Fruit fly (Drosophila melanogaster) whole organism, embryonic: ENCODE data around the gene Cpr76Bc.

Source experiments
- Awh ChIP-seq: fragments of 200-800 bp; sonication (Bioruptor generic); IDR thresholded peaks from 2 replicates; pipeline ENCODE4, ENCODE4 v1.3.6; 2022; ENCODE audit warnings: missing biosample characterization, missing genetic modification characterization
- Bgb ChIP-seq: fragments of 200-800 bp; sonication (Bioruptor generic); IDR thresholded peaks from 2 replicates; pipeline ENCODE4 v1.3.6; 2022; ENCODE audit warnings: missing biosample characterization, missing genetic modification characterization; ENCODE audit not compliant: partially characterized antibody
- Blimp-1 ChIP-seq: fragments of 200-800 bp; sonication (Bioruptor generic); optimal IDR thresholded peaks from 3 replicates; lab custom pipeline; 2018; ENCODE audit warnings: missing biosample characterization, missing genetic modification characterization, mild to moderate bottlenecking, moderate library complexity, missing genetic modification reagents
- CG10366 ChIP-seq: fragments of 200-800 bp; sonication (Bioruptor generic); IDR thresholded peaks from 2 replicates; pipeline ENCODE4 v1.3.6; 2022; ENCODE audit warnings: missing biosample characterization, missing genetic modification characterization
- CG10543 ChIP-seq: fragments of 200-800 bp; sonication (Bioruptor generic); optimal IDR thresholded peaks from 3 replicates; lab custom pipeline; 2017; ENCODE audit warnings: missing biosample characterization, mild to moderate bottlenecking, missing genetic modification characterization, moderate library complexity
- CG12769 ChIP-seq: fragments of 200-800 bp; sonication (Bioruptor generic); optimal IDR thresholded peaks from 2 replicates; lab custom pipeline; 2019; ENCODE audit warnings: missing biosample characterization, mild to moderate bottlenecking, missing genetic modification characterization, moderate library complexity
- CG13894 ChIP-seq: fragments of 200-800 bp; sonication (Bioruptor generic); optimal IDR thresholded peaks from 3 replicates; lab custom pipeline; 2018; ENCODE audit warnings: missing biosample characterization, mild to moderate bottlenecking, missing genetic modification characterization, moderate library complexity
- CG1529 ChIP-seq: fragments of 200-800 bp; sonication (Bioruptor generic); optimal IDR thresholded peaks from 3 replicates; lab custom pipeline; 2018; ENCODE audit warnings: missing biosample characterization, missing genetic modification characterization
- CG1603 ChIP-seq: fragments of 200-800 bp; sonication (Bioruptor generic); optimal IDR thresholded peaks from 2 replicates; lab custom pipeline; 2019; ENCODE audit warnings: missing biosample characterization, mild to moderate bottlenecking, missing genetic modification characterization, moderate library complexity
- CG18011 ChIP-seq: fragments of 200-800 bp; sonication (Bioruptor generic); optimal IDR thresholded peaks from 2 replicates; lab custom pipeline; 2017; ENCODE audit warnings: missing biosample characterization, missing genetic modification characterization, mild to moderate bottlenecking, moderate library complexity, missing genotype
- CG2199 ChIP-seq: fragments of 200-800 bp; sonication (Bioruptor generic); IDR thresholded peaks from 3 replicates; pipeline ENCODE4 v1.3.6; 2022; ENCODE audit warnings: missing biosample characterization, missing genetic modification characterization
- CG42726 ChIP-seq: fragments of 200-800 bp; sonication (Bioruptor generic); IDR thresholded peaks from 2 replicates; pipeline ENCODE4 v1.3.6; 2022; ENCODE audit warnings: missing biosample characterization, missing genetic modification characterization; ENCODE audit not compliant: partially characterized antibody
- CG4404 ChIP-seq: fragments of 200-800 bp; sonication (Bioruptor generic); IDR thresholded peaks from 2 replicates; pipeline ENCODE4 v1.3.6; 2022; ENCODE audit warnings: missing biosample characterization, missing genetic modification characterization
- CG6175 ChIP-seq: fragments of 200-800 bp; sonication (Bioruptor generic); IDR thresholded peaks from 3 replicates; pipeline ENCODE4 v1.3.6; 2022; ENCODE audit warnings: missing biosample characterization, missing genetic modification characterization
- CG7372 ChIP-seq: fragments of 200-800 bp; sonication (Bioruptor generic); IDR thresholded peaks from 2 replicates; pipeline ENCODE4 v1.3.6; 2022; ENCODE audit warnings: missing biosample characterization, missing genetic modification characterization
- CG7987 ChIP-seq: fragments of 200-800 bp; sonication (Bioruptor generic); optimal IDR thresholded peaks from 2 replicates; lab custom pipeline; 2018; ENCODE audit warnings: missing biosample characterization, mild to moderate bottlenecking, missing genetic modification characterization, moderate library complexity
- CTCF ChIP-seq: fragments of 200-800 bp; sonication (Bioruptor generic); optimal IDR thresholded peaks from 2 replicates; lab custom pipeline; 2017; ENCODE audit warnings: missing biosample characterization, mild to moderate bottlenecking, missing genetic modification characterization, moderate library complexity
- D ChIP-seq, 2 experiments: fragments of 200-800 bp in 1 of 2; fragments of >200 bp in 1 of 2; sonication (Bioruptor generic) in 1 of 2; optimal IDR thresholded peaks; 2 replicates in 1 of 2; 3 replicates in 1 of 2; lab custom pipeline; 2017; ENCODE audit warnings: mild to moderate bottlenecking in 1 of 2, missing biosample characterization in 1 of 2, missing genetic modification characterization in 1 of 2, missing genetic modification reagents in 1 of 2
- Dbx ChIP-seq: fragments of 200-800 bp; sonication (Bioruptor generic); IDR thresholded peaks from 3 replicates; pipeline ENCODE4 v1.3.6; 2022; ENCODE audit warnings: missing biosample characterization, missing genetic modification characterization
- Deaf1 ChIP-seq: fragments of 200-800 bp; optimal IDR thresholded peaks from 3 replicates; lab custom pipeline; 2019; ENCODE audit warnings: missing biosample characterization, mild to moderate bottlenecking, missing genetic modification characterization, moderate library complexity
- Ets65A ChIP-seq: fragments of 200-800 bp; sonication (Bioruptor generic); peaks from one replicate; lab custom pipeline; 2016; ENCODE audit warnings: missing biosample characterization, missing genetic modification characterization
- Hmr ChIP-seq: fragments of 200-800 bp; sonication (Bioruptor generic); optimal IDR thresholded peaks from 3 replicates; lab custom pipeline; 2017; ENCODE audit warnings: mild to moderate bottlenecking, missing biosample characterization, missing genetic modification reagents, missing genetic modification characterization
- Lhr ChIP-seq: fragments of 200-800 bp; sonication (Bioruptor generic); optimal IDR thresholded peaks from 3 replicates; lab custom pipeline; 2017; ENCODE audit warnings: mild to moderate bottlenecking, missing biosample characterization, missing genetic modification reagents, missing genetic modification characterization
- Med ChIP-seq: fragments of 200-800 bp; sonication (Bioruptor generic); peaks from one replicate; lab custom pipeline; 2016; ENCODE audit warnings: missing biosample characterization, missing genetic modification characterization, mild to moderate bottlenecking, inconsistent platforms, moderate library complexity
- Nf-YB ChIP-seq: fragments of 200-800 bp; sonication (Bioruptor generic); optimal IDR thresholded peaks from 3 replicates; lab custom pipeline; 2019; ENCODE audit warnings: missing biosample characterization, mild to moderate bottlenecking, missing genetic modification characterization, moderate library complexity
- Pdp1 ChIP-seq, 2 experiments: fragments of 200-800 bp; sonication (Bioruptor generic); optimal IDR thresholded peaks; 3 replicates each; lab custom pipeline; 2016; ENCODE audit warnings: missing biosample characterization in 2 of 2, missing genetic modification characterization in 2 of 2, mild to moderate bottlenecking in 1 of 2, moderate library complexity in 1 of 2
- Taf1 ChIP-seq: fragments of 200-800 bp; sonication (Bioruptor generic); IDR thresholded peaks from 2 replicates; pipeline ENCODE4 v1.3.6; 2022; ENCODE audit warnings: missing biosample characterization, missing genetic modification characterization
- Usf ChIP-seq: fragments of 200-800 bp; sonication (Bioruptor generic); optimal IDR thresholded peaks from 2 replicates; lab custom pipeline; 2017; ENCODE audit warnings: missing genotype, missing biosample characterization, missing genetic modification characterization
- abd-A ChIP-seq: fragments of 200-800 bp; sonication (Bioruptor generic); optimal IDR thresholded peaks from 3 replicates; lab custom pipeline; 2019; ENCODE audit warnings: missing biosample characterization, mild to moderate bottlenecking, missing genetic modification characterization, moderate library complexity
- amos ChIP-seq: fragments of 200-800 bp; sonication (Bioruptor generic); IDR thresholded peaks from 2 replicates; pipeline ENCODE4 v1.3.6; 2022; ENCODE audit warnings: missing biosample characterization, missing genetic modification characterization; ENCODE audit not compliant: partially characterized antibody
- ara ChIP-seq: fragments of 200-800 bp; sonication (Bioruptor generic); IDR thresholded peaks from 2 replicates; pipeline ENCODE4 v1.3.6; 2022; ENCODE audit warnings: missing biosample characterization, missing genetic modification characterization
- chinmo ChIP-seq: fragments of 200-800 bp; sonication (Bioruptor generic); IDR thresholded peaks from 4 replicates; pipeline ENCODE4 v1.3.6; 2022; ENCODE audit warnings: missing biosample characterization, missing genetic modification characterization; ENCODE audit not compliant: partially characterized antibody
- eve ChIP-seq, 2 experiments: fragments of >200 bp; optimal IDR thresholded peaks; 2 replicates each; lab custom pipeline; 2017; ENCODE audit warnings: missing biosample characterization in 2 of 2, missing genetic modification characterization in 2 of 2
- exex ChIP-seq: fragments of 200-800 bp; sonication (Bioruptor generic); optimal IDR thresholded peaks from 4 replicates; lab custom pipeline; 2018; ENCODE audit warnings: missing biosample characterization, mild to moderate bottlenecking, missing genetic modification characterization, moderate library complexity
- h ChIP-seq: fragments of >200 bp; optimal IDR thresholded peaks from 2 replicates; lab custom pipeline; 2017
- ken ChIP-seq: fragments of 200-800 bp; sonication (Bioruptor generic); IDR thresholded peaks from 3 replicates; pipeline ENCODE4 v1.3.6; 2022; ENCODE audit warnings: missing biosample characterization, missing genetic modification characterization
- knrl ChIP-seq: fragments of 200-800 bp; sonication (Bioruptor generic); IDR thresholded peaks from 3 replicates; pipeline ENCODE4 v1.3.6; 2022; ENCODE audit warnings: missing biosample characterization, missing genetic modification characterization; ENCODE audit not compliant: partially characterized antibody
- mam ChIP-seq: fragments of 200-800 bp; sonication (Bioruptor generic); optimal IDR thresholded peaks from 3 replicates; lab custom pipeline; 2016; ENCODE audit warnings: missing biosample characterization, missing genetic modification characterization
- nerfin-2 ChIP-seq: fragments of 200-800 bp; sonication (Bioruptor generic); IDR thresholded peaks from 2 replicates; pipeline ENCODE4 v1.3.6; 2022; ENCODE audit warnings: missing biosample characterization, missing genetic modification characterization; ENCODE audit not compliant: partially characterized antibody
- sens ChIP-seq: fragments of 200-800 bp; sonication (Bioruptor generic); peaks from one replicate; lab custom pipeline; 2016; ENCODE audit warnings: missing biosample characterization, missing genetic modification characterization
- so ChIP-seq: fragments of 200-800 bp; sonication (Bioruptor generic); IDR thresholded peaks from 3 replicates; pipeline ENCODE4 v1.3.6; 2022; ENCODE audit warnings: missing biosample characterization, missing genetic modification characterization
- stwl ChIP-seq: fragments of 200-800 bp; sonication (Bioruptor generic); optimal IDR thresholded peaks from 3 replicates; lab custom pipeline; 2018; ENCODE audit warnings: missing biosample characterization, mild to moderate bottlenecking, missing genetic modification characterization, moderate library complexity
- sug ChIP-seq: fragments of 200-800 bp; optimal IDR thresholded peaks from 2 replicates; lab custom pipeline; 2019; ENCODE audit warnings: missing biosample characterization, mild to moderate bottlenecking, missing genetic modification characterization, moderate library complexity
- vvl ChIP-seq: fragments of 200-800 bp; sonication (Bioruptor generic); IDR thresholded peaks from 2 replicates; pipeline ENCODE4 v1.3.6; 2022; ENCODE audit warnings: missing biosample characterization, missing genetic modification characterization

Gene Cpr76Bc

dm6 chr3L:19564905-19565700 lies 44.4 kb downstream of the Cpr76Bc start:
- TF ChIP-seq sens (GFP tag; lab: Kevin White, UChicago) (peak; percentile 48), CG4404 (GFP tag; lab: Robert Waterston, UW) (no peak), Blimp-1 (GFP tag; lab: Kevin White, UChicago) (peak; percentile 62), eve (GFP tag; optimal IDR thresholded peaks at IDR 0.05; lab: Kevin White, UChicago) (peak in 1 of 2 experiments; percentile 75), CG10366 (GFP tag; lab: Robert Waterston, UW) (0 out of 2 replicates have a peak, but pooled peaks have one; percentile 8), Lhr (GFP tag; lab: Kevin White, UChicago) (no peak), Hmr (no peak), sug (peak; percentile 73), Med (GFP tag; lab: Kevin White, UChicago) (peak; percentile 50), ken (GFP tag; lab: Robert Waterston, UW) (0 out of 3 replicates have a peak, but pooled peaks have one; percentile 18), Pdp1 (GFP tag; optimal IDR thresholded peaks at IDR 0.05; lab: Kevin White, UChicago) (peak in 1 of 2 experiments; percentile 65), Awh (peak; percentile 75)
- TF ChIP-seq, all 482 proteins: peak for 9

- TF ChIP-seq Med (GFP tag; lab: Kevin White, UChicago) (peak; percentile 48), exex (tag; lab: Kevin White, UChicago) (no peak), CG10543 (GFP tag; lab: Kevin White, UChicago) (peak; percentile 3), Dbx (GFP tag; lab: Robert Waterston, UW) (0 out of 3 replicates have a peak, but pooled peaks have one; percentile 37), abd-A (tag; lab: Kevin White, UChicago) (peak; percentile 31), CG12769 (tag; lab: Kevin White, UChicago) (peak; percentile 75), Deaf1 (peak; percentile 16), CG7372 (GFP tag; lab: Robert Waterston, UW) (no peak), vvl (peak; percentile 68), CG7987 (GFP tag; lab: Kevin White, UChicago) (no peak), Taf1 (GFP tag; lab: Robert Waterston, UW) (no peak), CG2199 (GFP tag; lab: Robert Waterston, UW) (peak; percentile 71; the same call in 1 of the 3 replicates), chinmo (GFP tag; lab: Robert Waterston, UW) (peak; percentile 69; the same call in 1 of the 4 replicates), CG13894 (tag; lab: Kevin White, UChicago) (peak; percentile 100), so (GFP tag; lab: Robert Waterston, UW) (peak; percentile 24; the same call in 1 of the 3 replicates), D (optimal IDR thresholded peaks at IDR 0.05; lab: Kevin White, UChicago) (peak; percentile 20), D (GFP tag; optimal IDR thresholded peaks at IDR 0.05; lab: Kevin White, UChicago) (no peak), CG6175 (0 out of 3 replicates have a peak, but pooled peaks have one; percentile 34), mam (GFP tag; lab: Kevin White, UChicago) (no peak), Nf-YB (peak; percentile 11), nerfin-2 (GFP tag; lab: Robert Waterston, UW) (no peak), Ets65A (GFP tag; lab: Kevin White, UChicago) (peak; percentile 53)
Measured at dm6 chr3L:19566127-19566526, 45.4 kb downstream of the Cpr76Bc start.

dm6 chr3L:19568999-19569398 lies 48.3 kb downstream of the Cpr76Bc start:
- TF ChIP-seq CG42726 (0 out of 2 replicates have a peak, but pooled peaks have one; percentile 12), CTCF (peak; percentile 69), h (lab: Kevin White, UChicago) (no peak), Bgb (peak; percentile 54), ara (GFP tag; lab: Robert Waterston, UW) (no peak), CG18011 (no peak), CG2199 (GFP tag; lab: Robert Waterston, UW) (peak; percentile 68; the same call in 1 of the 3 replicates), Usf (GFP tag; lab: Kevin White, UChicago) (no peak), amos (GFP tag; lab: Robert Waterston, UW) (peak; percentile 60; the same call in 1 of the 2 replicates), Dbx (GFP tag; lab: Robert Waterston, UW) (no peak), knrl (GFP tag; lab: Robert Waterston, UW) (peak; percentile 55), stwl (tag; lab: Kevin White, UChicago) (peak; percentile 14), CG1529 (GFP tag; lab: Kevin White, UChicago) (no peak), CG1603 (peak; percentile 9)
